Worm (Caenorhabditis elegans) whole organism, late embryonic: ENCODE data around the gene Y39G8B.9.

Source experiments
- C08G9.2 ChIP-seq: sonication (generic microtip); optimal IDR thresholded peaks from 2 replicates; lab custom pipeline; 2016; ENCODE audit warnings: mild to moderate bottlenecking, missing genetic modification characterization, moderate library complexity, missing compliant biosample characterization
- C38D4.7 ChIP-seq: fragments of 200-800 bp; sonication (Bioruptor generic); optimal IDR thresholded peaks from 2 replicates; lab custom pipeline; 2018; ENCODE audit warnings: mild to moderate bottlenecking, missing genetic modification characterization, moderate library complexity, missing compliant biosample characterization
- ahr-1 ChIP-seq: sonication (generic microtip); optimal IDR thresholded peaks from 2 replicates; lab custom pipeline; 2016; ENCODE audit warnings: missing genetic modification characterization, missing compliant biosample characterization
- ceh-2 ChIP-seq: sonication (generic microtip); optimal IDR thresholded peaks from 2 replicates; lab custom pipeline; 2016; ENCODE audit warnings: missing genotype, missing genetic modification characterization, missing compliant biosample characterization
- ceh-22 ChIP-seq: sonication (generic microtip); optimal IDR thresholded peaks from 2 replicates; lab custom pipeline; 2017; ENCODE audit warnings: missing biosample characterization, missing genetic modification characterization
- ceh-24 ChIP-seq: sonication (generic microtip); optimal IDR thresholded peaks from 2 replicates; lab custom pipeline; 2016; ENCODE audit warnings: mild to moderate bottlenecking, missing genetic modification characterization, missing compliant biosample characterization
- ceh-31 ChIP-seq: sonication (generic microtip); optimal IDR thresholded peaks from 2 replicates; lab custom pipeline; 2016; ENCODE audit warnings: missing genetic modification characterization, missing compliant biosample characterization
- ceh-48 ChIP-seq: sonication (generic microtip); optimal IDR thresholded peaks from 2 replicates; lab custom pipeline; 2016; ENCODE audit warnings: missing genetic modification characterization, inconsistent platforms, missing compliant biosample characterization
- che-1 ChIP-seq: sonication (generic microtip); optimal IDR thresholded peaks from 2 replicates; lab custom pipeline; 2016; ENCODE audit warnings: mild to moderate bottlenecking, missing genetic modification characterization, missing compliant biosample characterization
- dve-1 ChIP-seq: sonication (generic microtip); optimal IDR thresholded peaks from 2 replicates; lab custom pipeline; 2017; ENCODE audit warnings: antibody characterized with exemption, mild to moderate bottlenecking, missing genetic modification characterization, missing compliant biosample characterization
- elt-2 ChIP-seq: sonication (generic microtip); optimal IDR thresholded peaks from 2 replicates; lab custom pipeline; 2016; ENCODE audit warnings: missing genetic modification reagents, missing genetic modification characterization, missing compliant biosample characterization
- fkh-10 ChIP-seq: fragments of 150-350 bp; optimal IDR thresholded peaks from 2 replicates; lab custom pipeline; 2014; ENCODE audit warnings: missing biosample characterization, missing genetic modification reagents, missing genetic modification characterization
- fkh-6 ChIP-seq: sonication (generic microtip); optimal IDR thresholded peaks from 2 replicates; lab custom pipeline; 2016; ENCODE audit warnings: missing genetic modification characterization, missing compliant biosample characterization
- gmeb-2 ChIP-seq: sonication (generic microtip); optimal IDR thresholded peaks from 2 replicates; lab custom pipeline; 2016; ENCODE audit warnings: missing genetic modification characterization, inconsistent platforms, missing compliant biosample characterization
- hlh-15 ChIP-seq: sonication (generic microtip); optimal IDR thresholded peaks from 2 replicates; lab custom pipeline; 2016; ENCODE audit warnings: missing genetic modification characterization, missing compliant biosample characterization
- hlh-30 ChIP-seq: sonication (generic microtip); optimal IDR thresholded peaks from 2 replicates; lab custom pipeline; 2017; ENCODE audit warnings: antibody characterized with exemption, missing genetic modification characterization, missing compliant biosample characterization; ENCODE audit not compliant: insufficient read depth
- hlh-6 ChIP-seq: sonication (generic microtip); optimal IDR thresholded peaks from 2 replicates; lab custom pipeline; 2016; ENCODE audit warnings: missing genotype, missing genetic modification characterization, missing compliant biosample characterization
- hlh-8 ChIP-seq: sonication (generic microtip); optimal IDR thresholded peaks from 2 replicates; lab custom pipeline; 2016; ENCODE audit warnings: missing genotype, missing genetic modification characterization, missing compliant biosample characterization
- lim-6 ChIP-seq: sonication (generic microtip); optimal IDR thresholded peaks from 2 replicates; lab custom pipeline; 2016; ENCODE audit warnings: missing genetic modification characterization, missing compliant biosample characterization
- nfya-1 ChIP-seq: sonication (generic microtip); optimal IDR thresholded peaks from 2 replicates; lab custom pipeline; 2017; ENCODE audit warnings: missing genetic modification characterization, mild to moderate bottlenecking, missing compliant biosample characterization, antibody characterized with exemption, moderate library complexity
- nhr-11 ChIP-seq: fragments of 150-350 bp; optimal IDR thresholded peaks from 2 replicates; lab custom pipeline; 2014; ENCODE audit warnings: missing biosample characterization, missing genetic modification characterization
- nhr-232 ChIP-seq: sonication (generic microtip); optimal IDR thresholded peaks from 2 replicates; lab custom pipeline; 2016; ENCODE audit warnings: missing genetic modification characterization, missing compliant biosample characterization
- odd-2 ChIP-seq: sonication (generic microtip); optimal IDR thresholded peaks from 2 replicates; lab custom pipeline; 2017; ENCODE audit warnings: antibody characterized with exemption, mild to moderate bottlenecking, missing genetic modification characterization, missing compliant biosample characterization
- pag-3 ChIP-seq: sonication (generic microtip); optimal IDR thresholded peaks from 2 replicates; lab custom pipeline; 2016; ENCODE audit warnings: missing compliant biosample characterization, missing genetic modification characterization, borderline replicate concordance
- pat-9 ChIP-seq: fragments of 200-800 bp; sonication (Bioruptor generic); optimal IDR thresholded peaks from 2 replicates; lab custom pipeline; 2018; ENCODE audit warnings: mild to moderate bottlenecking, missing genetic modification characterization, moderate library complexity, missing compliant biosample characterization
- pax-1 ChIP-seq: fragments of 150-350 bp; optimal IDR thresholded peaks from 2 replicates; lab custom pipeline; 2014; ENCODE audit warnings: missing biosample characterization, missing genetic modification characterization
- pha-2 ChIP-seq: sonication (generic microtip); optimal IDR thresholded peaks from 2 replicates; lab custom pipeline; 2017; ENCODE audit warnings: mild to moderate bottlenecking, missing genetic modification characterization, missing compliant biosample characterization
- pha-4 ChIP-seq: fragments of 150-350 bp; optimal IDR thresholded peaks from 2 replicates; lab custom pipeline; 2018; ENCODE audit warnings: missing biosample characterization, missing genetic modification reagents, missing genetic modification characterization
- pros-1 ChIP-seq: fragments of 150-350 bp; optimal IDR thresholded peaks from 2 replicates; lab custom pipeline; 2014; ENCODE audit warnings: missing biosample characterization, missing genetic modification reagents, missing genetic modification characterization
- rnt-1 ChIP-seq: sonication (generic microtip); optimal IDR thresholded peaks from 2 replicates; lab custom pipeline; 2016; ENCODE audit warnings: missing genetic modification characterization, missing compliant biosample characterization
- sdc-2 ChIP-seq: sonication (generic microtip); optimal IDR thresholded peaks from 2 replicates; lab custom pipeline; 2016; ENCODE audit warnings: missing genotype, missing genetic modification characterization, missing compliant biosample characterization
- sox-4 ChIP-seq: sonication (generic microtip); optimal IDR thresholded peaks from 2 replicates; lab custom pipeline; 2017; ENCODE audit warnings: mild to moderate bottlenecking, missing genetic modification characterization, inconsistent platforms, missing compliant biosample characterization
- tbx-7 ChIP-seq: sonication (generic microtip); optimal IDR thresholded peaks from 2 replicates; lab custom pipeline; 2016; ENCODE audit warnings: missing genotype, missing genetic modification characterization, missing compliant biosample characterization
- unc-3 ChIP-seq, 2 experiments: fragments of 200-800 bp in 1 of 2; sonication (Bioruptor generic) in 1 of 2; sonication (generic microtip) in 1 of 2; conservative IDR thresholded peaks in 1 of 2; optimal IDR thresholded peaks in 1 of 2; 2 replicates each; pipeline versions ENCODE4 v1.3.6 to Lab custom; 2016 to 2022; ENCODE audit warnings: missing compliant biosample characterization in 2 of 2, missing genetic modification characterization in 2 of 2, missing genetic modification reagents in 1 of 2
- unc-55 ChIP-seq: sonication (generic microtip); optimal IDR thresholded peaks from 2 replicates; lab custom pipeline; 2017; ENCODE audit warnings: missing biosample characterization, missing genetic modification reagents, missing genetic modification characterization
- unc-86 ChIP-seq: sonication (generic microtip); optimal IDR thresholded peaks from 2 replicates; lab custom pipeline; 2016; ENCODE audit warnings: missing genetic modification characterization, missing compliant biosample characterization
- zip-5 ChIP-seq: sonication (generic microtip); optimal IDR thresholded peaks from 2 replicates; lab custom pipeline; 2016; ENCODE audit warnings: missing genetic modification characterization, missing compliant biosample characterization

Y39G8B.9 gene

DNA sequence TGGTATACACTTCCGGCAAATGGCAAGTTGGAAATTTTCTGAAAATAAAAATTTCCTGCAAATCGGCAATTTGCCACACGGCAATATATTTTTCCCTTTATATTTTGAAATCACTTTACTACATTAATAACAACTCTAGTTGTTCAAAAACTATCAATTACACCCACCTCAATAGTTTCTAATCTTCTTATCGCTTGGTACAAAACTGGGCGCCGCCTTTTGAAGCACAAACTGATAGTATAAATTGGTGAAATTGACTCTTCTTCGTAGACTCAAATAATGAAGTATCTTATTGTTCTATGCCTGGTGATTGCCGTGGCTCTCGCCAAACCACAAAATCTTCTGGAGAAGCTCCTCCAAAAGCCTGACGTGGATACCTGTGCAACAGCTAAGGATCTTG, at the start of gene Y39G8B.9:
Gene Y39G8B.9 (plus strand): TSS at position 269 of the 400 bp plus-strand sequence.
- no peak for TF ChIP-seq nhr-232
- TF ChIP-seq pros-1 (tag; lab: Kevin White, UChicago) = no peak
- no peak for TF ChIP-seq unc-55 (GFP tag; lab: Kevin White, UChicago)
- TF ChIP-seq hlh-6 (tag; lab: Kevin White, UChicago) = no peak
- TF ChIP-seq unc-86 = no peak
- TF ChIP-seq ceh-31 = no peak
- TF ChIP-seq ceh-48 = no peak
- no peak for TF ChIP-seq pha-4 (tag; lab: Kevin White, UChicago)
- TF ChIP-seq sdc-2 (tag; lab: Kevin White, UChicago) = no peak
- TF ChIP-seq C08G9.2 (tag; lab: Kevin White, UChicago) = no peak
- no peak for TF ChIP-seq tbx-7
- TF ChIP-seq ahr-1 (tag; lab: Kevin White, UChicago) = no peak
- TF ChIP-seq fkh-6 = no peak
- no peak for TF ChIP-seq hlh-30 (tag; lab: Kevin White, UChicago)

DNA sequence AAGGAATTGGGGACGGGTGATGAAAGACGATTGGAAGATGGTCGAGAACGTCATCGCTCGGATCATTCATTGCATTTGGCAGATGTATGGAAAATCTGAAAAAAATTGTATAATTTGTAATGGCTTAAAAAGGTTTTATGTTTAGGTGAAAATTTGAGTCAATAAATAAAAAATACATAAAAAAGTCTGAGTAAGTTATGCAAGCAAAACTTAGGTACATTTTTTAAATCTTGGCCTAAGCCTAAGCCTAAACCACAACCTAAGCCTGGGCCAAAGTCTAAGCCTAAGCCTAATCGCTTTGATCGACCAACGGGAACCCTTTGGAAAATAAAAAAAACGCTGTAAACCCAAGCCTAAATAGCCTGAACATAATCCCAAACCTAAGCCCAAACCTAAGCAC, 49.2 kb upstream of the Y39G8B.9 start, which contains the start of gene hot-3:
Gene hot-3 (minus strand): TSS at position 101 of the 400 bp plus-strand sequence.
- TF ChIP-seq C38D4.7 (GFP tag; lab: Kevin White, UChicago) = no peak
- no peak for TF ChIP-seq odd-2 (tag; lab: Kevin White, UChicago)
- TF ChIP-seq ceh-22 (tag; lab: Kevin White, UChicago) = no peak
- TF ChIP-seq pat-9 (tag; lab: Kevin White, UChicago) = no peak
- no peak for TF ChIP-seq che-1 (tag; lab: Kevin White, UChicago)
- no peak for TF ChIP-seq pha-2 (tag; lab: Kevin White, UChicago)
- TF ChIP-seq pros-1 (tag; lab: Kevin White, UChicago) = no peak

DNA sequence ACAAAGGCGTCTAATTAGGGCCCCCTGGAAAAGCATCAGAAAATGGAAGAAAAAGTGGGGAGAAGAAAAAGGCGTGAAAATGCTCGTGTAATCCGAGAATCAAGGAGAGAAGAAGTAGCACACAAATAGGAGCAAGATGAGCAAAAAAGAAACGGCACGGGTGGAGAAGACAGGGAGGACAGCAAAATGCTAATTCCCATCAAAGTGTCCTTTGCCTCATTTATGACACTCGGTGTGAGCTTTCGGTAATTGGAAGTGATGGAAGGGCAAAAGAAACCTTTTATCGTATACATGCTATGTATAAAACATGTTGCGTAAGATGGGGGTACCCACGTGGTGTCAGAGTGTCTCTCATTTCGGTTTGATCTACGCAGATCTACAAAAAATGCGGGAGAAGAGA, 47.6 kb upstream of the Y39G8B.9 start:
- no peak for TF ChIP-seq nhr-232
- TF ChIP-seq sox-4 (tag; lab: Kevin White, UChicago) = no peak
- TF ChIP-seq gmeb-2 (tag; lab: Kevin White, UChicago) = no peak
- no peak for TF ChIP-seq nhr-11 (tag; lab: Kevin White, UChicago)
- TF ChIP-seq sdc-2 (tag; lab: Kevin White, UChicago) = no peak
- no peak for TF ChIP-seq pha-4 (tag; lab: Kevin White, UChicago)

DNA sequence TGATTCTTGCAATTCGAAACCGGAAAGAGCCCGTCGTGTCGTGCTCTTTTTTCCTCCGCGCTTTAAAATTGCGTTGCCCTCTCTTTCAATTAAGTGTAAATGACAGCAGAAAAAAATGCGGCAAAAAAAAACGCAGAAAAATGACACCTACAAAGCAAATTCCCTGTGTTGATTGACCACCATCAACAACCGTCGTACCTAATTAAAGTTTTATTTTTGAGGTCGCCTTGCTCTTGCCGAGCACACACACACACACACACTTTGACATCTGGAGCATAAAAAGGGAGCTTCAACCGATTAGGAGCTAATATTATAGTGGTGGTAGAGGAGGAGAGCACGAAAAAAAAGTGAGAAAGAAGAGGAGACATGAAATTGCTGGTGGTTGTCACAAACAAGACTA, 45.3 kb upstream of the Y39G8B.9 start:
- TF ChIP-seq pax-1 (tag; lab: Kevin White, UChicago) = no peak

DNA sequence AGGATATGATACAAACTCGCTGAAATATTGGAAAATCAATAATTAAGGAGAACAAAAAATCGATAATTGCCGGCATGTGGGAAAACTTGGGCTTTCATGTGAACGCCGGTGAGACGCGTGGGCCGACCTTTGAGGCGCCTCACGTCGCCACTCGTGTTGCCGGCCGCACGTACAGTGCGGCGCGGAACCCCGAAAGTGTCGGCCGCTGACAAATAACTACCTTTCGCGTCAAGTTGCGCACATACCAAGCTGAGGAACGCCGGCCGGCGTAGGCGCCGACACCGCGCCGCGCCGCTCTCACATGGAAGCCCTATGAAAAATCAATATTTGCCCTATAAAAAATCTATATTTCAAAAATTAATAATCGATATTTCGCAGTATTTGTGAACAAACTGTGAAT, 42.9 kb upstream of the Y39G8B.9 start:
- TF ChIP-seq hlh-30 (tag; lab: Kevin White, UChicago) (no peak), unc-55 (GFP tag; lab: Kevin White, UChicago) (no peak)

DNA sequence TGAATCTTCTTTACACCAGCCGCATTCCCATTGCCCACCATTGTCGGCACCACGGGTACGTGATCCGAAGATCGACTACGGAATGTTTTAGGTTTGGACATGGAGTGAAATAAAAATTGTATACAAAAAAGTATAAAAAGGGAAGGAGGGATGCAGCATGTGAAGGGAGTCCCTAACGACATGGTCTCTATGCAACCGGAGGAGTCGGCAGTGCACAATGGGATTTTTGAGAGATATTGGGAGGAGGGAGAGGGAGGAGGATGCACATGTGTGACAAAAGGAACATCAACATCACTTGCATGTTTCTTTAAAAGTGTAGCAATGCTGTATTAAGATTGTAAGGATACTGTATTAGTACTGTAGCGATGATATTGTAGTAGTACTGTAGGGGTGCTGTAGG, 41.6 kb upstream of the Y39G8B.9 start, which contains the start of gene W07G1.1:
Gene W07G1.1 (minus strand): TSS at position 101 of the 400 bp plus-strand sequence.
- TF ChIP-seq hlh-8 (tag; lab: Kevin White, UChicago) (no peak), rnt-1 (no peak), C08G9.2 (tag; lab: Kevin White, UChicago) (no peak), elt-2 (no peak), pag-3 (tag; lab: Kevin White, UChicago) (no peak), dve-1 (tag; lab: Kevin White, UChicago) (no peak), unc-86 (no peak), pat-9 (tag; lab: Kevin White, UChicago) (no peak), hlh-15 (tag; lab: Kevin White, UChicago) (no peak), unc-3 (GFP tag; conservative IDR thresholded peaks at IDR 0.05; lab: Robert Waterston, UW) (no peak), unc-3 (tag; optimal IDR thresholded peaks at IDR 0.05; lab: Kevin White, UChicago) (no peak), sox-4 (tag; lab: Kevin White, UChicago) (no peak), nfya-1 (tag; lab: Kevin White, UChicago) (no peak), ceh-2 (tag; lab: Kevin White, UChicago) (no peak), zip-5 (tag; lab: Kevin White, UChicago) (no peak), ceh-24 (tag; lab: Kevin White, UChicago) (no peak), ahr-1 (tag; lab: Kevin White, UChicago) (no peak), ceh-48 (no peak), fkh-10 (GFP tag; lab: Kevin White, UChicago) (no peak), sdc-2 (tag; lab: Kevin White, UChicago) (no peak), lim-6 (tag; lab: Kevin White, UChicago) (no peak)
